Fruit fly (Drosophila melanogaster): ENCODE measurements around the gene PDCD-5.

Gene PDCD-5

dm6 chr3L:16209641-16210040 is 22.2 kb downstream of the PDCD-5 start:
- TF ChIP-seq Mio (GFP tag; optimal IDR thresholded peaks at IDR 0.05): no peak
- TF ChIP-seq OdsH (GFP tag; optimal IDR thresholded peaks at IDR 0.05): no peak
- TF ChIP-seq Hr78 (GFP tag; optimal IDR thresholded peaks at IDR 0.05): no peak
- TF ChIP-seq psq (GFP tag; optimal IDR thresholded peaks at IDR 0.05): no peak
- no peak for TF ChIP-seq CrebA (GFP tag; optimal IDR thresholded peaks at IDR 0.05; ENCODE audit: borderline replicate concordance)
- TF ChIP-seq usp (GFP tag; optimal IDR thresholded peaks at IDR 0.05): no peak
- no peak for TF ChIP-seq pan (optimal IDR thresholded peaks at IDR 0.05)
- peak; percentile 12 for TF ChIP-seq br (GFP tag; optimal IDR thresholded peaks at IDR 0.05)
- TF ChIP-seq woc (GFP tag; optimal IDR thresholded peaks at IDR 0.05): no peak

- TF ChIP-seq foxo (GFP tag; optimal IDR thresholded peaks at IDR 0.05) (peak in 1 of 2 experiments; percentile 38), woc (GFP tag; optimal IDR thresholded peaks at IDR 0.05) (peak; percentile 36), CG32264 (GFP tag; optimal IDR thresholded peaks at IDR 0.05) (no peak), usp (GFP tag; optimal IDR thresholded peaks at IDR 0.05) (no peak), dmrt93B (GFP tag; optimal IDR thresholded peaks at IDR 0.05) (peak; percentile 16)
Observed at dm6 chr3L:16208839-16209612, 22.8 kb downstream of the PDCD-5 start.

- TF ChIP-seq dmrt93B (GFP tag; optimal IDR thresholded peaks at IDR 0.05) (no peak), Mio (GFP tag; optimal IDR thresholded peaks at IDR 0.05) (no peak), Rel (GFP tag; optimal IDR thresholded peaks at IDR 0.05) (no peak), Rel (tag; optimal IDR thresholded peaks at IDR 0.05) (no peak), woc (GFP tag; optimal IDR thresholded peaks at IDR 0.05) (no peak), Hr83 (GFP tag; optimal IDR thresholded peaks at IDR 0.05; ENCODE audit: poor library complexity, severe bottlenecking) (no peak), Jra (GFP tag; optimal IDR thresholded peaks at IDR 0.05) (no peak), tai (GFP tag; optimal IDR thresholded peaks at IDR 0.05) (no peak), CG9705 (GFP tag; optimal IDR thresholded peaks at IDR 0.05) (no peak), usp (GFP tag; optimal IDR thresholded peaks at IDR 0.05) (no peak), jim (GFP tag; optimal IDR thresholded peaks at IDR 0.05) (no peak), sage (GFP tag; optimal IDR thresholded peaks at IDR 0.05) (no peak), CG32264 (GFP tag; optimal IDR thresholded peaks at IDR 0.05) (no peak)
Observed at dm6 chr3L:16208053-16208838, 23.6 kb downstream of the PDCD-5 start.

dm6 chr3L:16204128-16204527 is 27.7 kb downstream of the PDCD-5 start:
- TF ChIP-seq h (GFP tag; optimal IDR thresholded peaks at IDR 0.05) (peak; percentile 58), rgr (GFP tag; optimal IDR thresholded peaks at IDR 0.05) (peak; percentile 58), sv (GFP tag; optimal IDR thresholded peaks at IDR 0.05) (no peak), HLH106 (tag; optimal IDR thresholded peaks at IDR 0.05) (peak; percentile 73), Sp1 (GFP tag; optimal IDR thresholded peaks at IDR 0.05) (peak; percentile 71), dmrt93B (GFP tag; optimal IDR thresholded peaks at IDR 0.05) (peak; percentile 11), br (GFP tag; optimal IDR thresholded peaks at IDR 0.05) (no peak), jim (GFP tag; optimal IDR thresholded peaks at IDR 0.05) (no peak), OdsH (GFP tag; optimal IDR thresholded peaks at IDR 0.05) (peak; percentile 67), sage (GFP tag; optimal IDR thresholded peaks at IDR 0.05) (peak; percentile 18), Hnf4 (GFP tag; optimal IDR thresholded peaks at IDR 0.05) (no peak), ey (GFP tag; optimal IDR thresholded peaks at IDR 0.05) (peak; percentile 38), CrebA (GFP tag; optimal IDR thresholded peaks at IDR 0.05; ENCODE audit: borderline replicate concordance) (no peak), fru (GFP tag; optimal IDR thresholded peaks at IDR 0.05) (peak; percentile 59), brk (GFP tag; optimal IDR thresholded peaks at IDR 0.05) (peak; percentile 53), Vsx2 (GFP tag; optimal IDR thresholded peaks at IDR 0.05; ENCODE audit: partially characterized antibody) (no peak), woc (GFP tag; optimal IDR thresholded peaks at IDR 0.05) (peak; percentile 17), psq (GFP tag; optimal IDR thresholded peaks at IDR 0.05) (peak; percentile 64), foxo (GFP tag; optimal IDR thresholded peaks at IDR 0.05) (peak in 1 of 2 experiments; percentile 63), Hr83 (GFP tag; optimal IDR thresholded peaks at IDR 0.05; ENCODE audit: poor library complexity, severe bottlenecking) (no peak)

Measured in whole organism, wandering third instar larva.